Fruit fly (Drosophila melanogaster) whole organism, embryonic: ENCODE data around the gene fz3.

ENCODE experiments used
- Abd-B ChIP-seq: fragments of 200-800 bp; sonication (Bioruptor generic); optimal IDR thresholded peaks from 2 replicates; lab custom pipeline; 2018; ENCODE audit warnings: missing biosample characterization, mild to moderate bottlenecking, missing genetic modification characterization, moderate library complexity
- B-H1 ChIP-seq: fragments of 200-800 bp; sonication (Bioruptor generic); IDR thresholded peaks from 3 replicates; pipeline ENCODE4 v1.3.6; 2022; ENCODE audit warnings: missing biosample characterization, missing genetic modification characterization
- CG10267 ChIP-seq: fragments of 200-800 bp; sonication (Bioruptor generic); optimal IDR thresholded peaks from 2 replicates; lab custom pipeline; 2018; ENCODE audit warnings: missing biosample characterization, mild to moderate bottlenecking, missing genetic modification characterization, moderate library complexity
- CG12236 ChIP-seq: fragments of 200-800 bp; sonication (Bioruptor generic); optimal IDR thresholded peaks from 2 replicates; lab custom pipeline; 2016; ENCODE audit warnings: missing biosample characterization, missing genetic modification characterization
- CG13424 ChIP-seq: fragments of 200-800 bp; sonication (Bioruptor generic); optimal IDR thresholded peaks from 2 replicates; lab custom pipeline; 2019; ENCODE audit warnings: missing biosample characterization, mild to moderate bottlenecking, missing genetic modification characterization, moderate library complexity
- CG14710 ChIP-seq: fragments of 200-800 bp; sonication (Bioruptor generic); optimal IDR thresholded peaks from 3 replicates; lab custom pipeline; 2019; ENCODE audit warnings: missing biosample characterization, mild to moderate bottlenecking, missing genetic modification characterization, moderate library complexity
- CG15073 ChIP-seq: fragments of 200-800 bp; sonication (Bioruptor generic); optimal IDR thresholded peaks from 2 replicates; lab custom pipeline; 2016; ENCODE audit warnings: missing biosample characterization, missing genetic modification characterization
- CG15601 ChIP-seq: fragments of 200-800 bp; sonication (Bioruptor generic); optimal IDR thresholded peaks from 3 replicates; lab custom pipeline; 2019; ENCODE audit warnings: missing biosample characterization, mild to moderate bottlenecking, missing genetic modification characterization, moderate library complexity
- CG18476 ChIP-seq: fragments of 200-800 bp; sonication (Bioruptor generic); optimal IDR thresholded peaks from 2 replicates; lab custom pipeline; 2016; ENCODE audit warnings: missing biosample characterization, mild to moderate bottlenecking, missing genetic modification characterization
- CG31388 ChIP-seq: fragments of 200-800 bp; sonication (Bioruptor generic); optimal IDR thresholded peaks from 2 replicates; lab custom pipeline; 2016; ENCODE audit warnings: missing biosample characterization, missing genetic modification characterization
- CG3281 ChIP-seq: fragments of 200-800 bp; sonication (Bioruptor generic); optimal IDR thresholded peaks from 3 replicates; lab custom pipeline; 2017; ENCODE audit warnings: missing biosample characterization, mild to moderate bottlenecking, missing genetic modification characterization
- CG4854 ChIP-seq: fragments of 200-800 bp; sonication (Bioruptor generic); optimal IDR thresholded peaks from 2 replicates; lab custom pipeline; 2016; ENCODE audit warnings: missing biosample characterization, missing genetic modification characterization, inconsistent platforms
- CG6272 ChIP-seq: fragments of 200-800 bp; sonication (Bioruptor generic); IDR thresholded peaks from 2 replicates; pipeline ENCODE4 v1.3.6; 2022; ENCODE audit warnings: missing biosample characterization, missing genetic modification characterization
- CG6791 ChIP-seq: fragments of 200-800 bp; sonication (Bioruptor generic); IDR thresholded peaks from 3 replicates; pipeline ENCODE4 v1.3.6; 2022; ENCODE audit warnings: missing biosample characterization, missing genetic modification characterization; ENCODE audit not compliant: partially characterized antibody
- CG7357 ChIP-seq: fragments of 200-800 bp; sonication (Bioruptor generic); IDR thresholded peaks from 3 replicates; pipeline ENCODE4 v1.3.6; 2022; ENCODE audit warnings: missing biosample characterization, missing genetic modification characterization
- CG8359 ChIP-seq: fragments of 200-800 bp; sonication (Bioruptor generic); optimal IDR thresholded peaks from 2 replicates; lab custom pipeline; 2017; ENCODE audit warnings: missing biosample characterization, mild to moderate bottlenecking, missing genetic modification characterization, borderline replicate concordance
- CG9437 ChIP-seq: fragments of 200-800 bp; sonication (Bioruptor generic); optimal IDR thresholded peaks from 2 replicates; lab custom pipeline; 2018; ENCODE audit warnings: missing biosample characterization, mild to moderate bottlenecking, missing genetic modification characterization
- Chrac-16 ChIP-seq: fragments of 200-800 bp; sonication (Bioruptor generic); optimal IDR thresholded peaks from 3 replicates; lab custom pipeline; 2016; ENCODE audit warnings: missing biosample characterization, missing genetic modification characterization
- Dll ChIP-seq: fragments of 200-800 bp; sonication (Bioruptor generic); IDR thresholded peaks from 4 replicates; pipeline ENCODE4 v1.3.6; 2022; ENCODE audit warnings: missing biosample characterization, missing genetic modification characterization; ENCODE audit not compliant: partially characterized antibody
- Elba2 ChIP-seq: fragments of 200-800 bp; sonication (Bioruptor generic); optimal IDR thresholded peaks from 3 replicates; lab custom pipeline; 2016; ENCODE audit warnings: missing biosample characterization, missing genetic modification characterization
- MTF-1 ChIP-seq: fragments of 200-800 bp; sonication (Bioruptor generic); optimal IDR thresholded peaks from 2 replicates; lab custom pipeline; 2018; ENCODE audit warnings: missing biosample characterization, mild to moderate bottlenecking, missing genetic modification characterization, borderline replicate concordance
- Mad ChIP-seq: fragments of 200-800 bp; sonication (Bioruptor generic); optimal IDR thresholded peaks from 2 replicates; lab custom pipeline; 2016; ENCODE audit warnings: missing biosample characterization, missing genetic modification characterization
- NC2α ChIP-seq: fragments of 200-800 bp; sonication (Bioruptor generic); optimal IDR thresholded peaks from 2 replicates; lab custom pipeline; 2016; ENCODE audit warnings: missing biosample characterization, missing genetic modification characterization
- Neu2 ChIP-seq: fragments of 200-800 bp; sonication (Bioruptor generic); optimal IDR thresholded peaks from 3 replicates; lab custom pipeline; 2016; ENCODE audit warnings: missing biosample characterization, missing genetic modification characterization, borderline replicate concordance
- Oli ChIP-seq: fragments of 200-800 bp; sonication (Bioruptor generic); optimal IDR thresholded peaks from 2 replicates; lab custom pipeline; 2018; ENCODE audit warnings: missing biosample characterization, mild to moderate bottlenecking, missing genetic modification characterization, moderate library complexity
- Pdp1 ChIP-seq, 2 experiments: fragments of 200-800 bp; sonication (Bioruptor generic); optimal IDR thresholded peaks; 3 replicates each; lab custom pipeline; 2016; ENCODE audit warnings: missing biosample characterization in 2 of 2, missing genetic modification characterization in 2 of 2, mild to moderate bottlenecking in 1 of 2, moderate library complexity in 1 of 2
- Rx ChIP-seq: fragments of 200-800 bp; sonication (Bioruptor generic); IDR thresholded peaks from 2 replicates; pipeline ENCODE4 v1.3.6; 2022; ENCODE audit warnings: missing biosample characterization, missing genetic modification characterization
- Usf ChIP-seq: fragments of 200-800 bp; sonication (Bioruptor generic); optimal IDR thresholded peaks from 2 replicates; lab custom pipeline; 2017; ENCODE audit warnings: missing genotype, missing biosample characterization, missing genetic modification characterization
- al ChIP-seq: fragments of 200-800 bp; sonication (Bioruptor generic); IDR thresholded peaks from 2 replicates; pipeline ENCODE4 v1.3.6; 2022; ENCODE audit warnings: missing biosample characterization, missing genetic modification characterization
- az2 ChIP-seq: fragments of 200-800 bp; sonication (Bioruptor generic); optimal IDR thresholded peaks from 3 replicates; lab custom pipeline; 2016; ENCODE audit warnings: missing biosample characterization, missing genetic modification characterization
- cg ChIP-seq: fragments of 200-800 bp; sonication (Bioruptor generic); optimal IDR thresholded peaks from 3 replicates; lab custom pipeline; 2019; ENCODE audit warnings: missing biosample characterization, mild to moderate bottlenecking, missing genetic modification characterization, moderate library complexity
- crol ChIP-seq: fragments of 200-800 bp; sonication (Bioruptor generic); IDR thresholded peaks from 2 replicates; pipeline ENCODE4 v1.3.6; 2022; ENCODE audit warnings: missing biosample characterization, missing genetic modification characterization
- cwo ChIP-seq: fragments of 200-800 bp; sonication (Bioruptor generic); optimal IDR thresholded peaks from 3 replicates; lab custom pipeline; 2017; ENCODE audit warnings: missing biosample characterization, missing genetic modification characterization, mild to moderate bottlenecking, moderate library complexity, missing genetic modification reagents
- dimm ChIP-seq: fragments of 200-800 bp; sonication (Bioruptor generic); IDR thresholded peaks from 2 replicates; pipeline ENCODE4 v1.3.6; 2022; ENCODE audit warnings: missing biosample characterization, missing genetic modification characterization
- disco-r ChIP-seq: fragments of 200-800 bp; sonication (Bioruptor generic); optimal IDR thresholded peaks from 2 replicates; lab custom pipeline; 2016; ENCODE audit warnings: missing biosample characterization, missing genetic modification characterization
- klu ChIP-seq: fragments of 200-800 bp; sonication (Bioruptor generic); IDR thresholded peaks from 2 replicates; pipeline ENCODE4 v1.3.6; 2022; ENCODE audit warnings: missing biosample characterization, missing genetic modification characterization
- org-1 ChIP-seq: fragments of 200-800 bp; sonication (Bioruptor generic); optimal IDR thresholded peaks from 2 replicates; lab custom pipeline; 2017; ENCODE audit warnings: missing biosample characterization, missing genetic modification characterization
- pan ChIP-seq, 4 experiments: fragments of >200 bp in 3 of 4; fragments of 200-800 bp in 1 of 4; sonication (Bioruptor generic) in 1 of 4; optimal IDR thresholded peaks in 3 of 4; IDR thresholded peaks in 1 of 4; 2 replicates each; pipeline versions ENCODE4 v1.3.6 to Lab custom; 2017 to 2022; ENCODE audit warnings: missing biosample characterization in 2 of 4, missing genetic modification characterization in 2 of 4, mixed read lengths in 1 of 4
- pho ChIP-seq: fragments of 200-800 bp; sonication (Bioruptor generic); optimal IDR thresholded peaks from 2 replicates; lab custom pipeline; 2016; ENCODE audit warnings: missing biosample characterization, missing genetic modification characterization
- repo ChIP-seq: fragments of 200-800 bp; sonication (Bioruptor generic); optimal IDR thresholded peaks from 2 replicates; lab custom pipeline; 2016; ENCODE audit warnings: missing biosample characterization, missing genetic modification characterization
- scrt ChIP-seq: fragments of 200-800 bp; sonication (Bioruptor generic); optimal IDR thresholded peaks from 2 replicates; lab custom pipeline; 2018; ENCODE audit warnings: missing biosample characterization, mild to moderate bottlenecking, missing genetic modification characterization, moderate library complexity
- sqz ChIP-seq: fragments of 200-800 bp; sonication (Bioruptor generic); optimal IDR thresholded peaks from 3 replicates; lab custom pipeline; 2018; ENCODE audit warnings: missing biosample characterization, mild to moderate bottlenecking, missing genetic modification characterization
- sr ChIP-seq: fragments of 200-800 bp; sonication (Bioruptor generic); IDR thresholded peaks from 3 replicates; pipeline ENCODE4 v1.3.6; 2022; ENCODE audit warnings: missing biosample characterization, missing genetic modification characterization
- tgo ChIP-seq: fragments of 200-800 bp; sonication (Bioruptor generic); IDR thresholded peaks from 3 replicates; pipeline ENCODE4 v1.3.6; 2022; ENCODE audit warnings: missing biosample characterization, missing genetic modification characterization
- tio ChIP-seq: fragments of 200-800 bp; sonication (Bioruptor generic); optimal IDR thresholded peaks from 2 replicates; lab custom pipeline; 2017; ENCODE audit warnings: missing biosample characterization, missing genetic modification characterization, inconsistent platforms
- tna ChIP-seq: fragments of 200-800 bp; sonication (Bioruptor generic); IDR thresholded peaks from 2 replicates; pipeline ENCODE4 v1.3.6; 2022; ENCODE audit warnings: missing biosample characterization, missing genetic modification characterization; ENCODE audit not compliant: partially characterized antibody
- toy ChIP-seq: fragments of 200-800 bp; sonication (Bioruptor generic); IDR thresholded peaks from 2 replicates; pipeline ENCODE4 v1.3.6; 2022; ENCODE audit warnings: missing biosample characterization, missing genetic modification characterization
- trh ChIP-seq: fragments of 200-800 bp; sonication (Bioruptor generic); optimal IDR thresholded peaks from 2 replicates; lab custom pipeline; 2016; ENCODE audit warnings: missing biosample characterization, missing genetic modification characterization
- tup ChIP-seq: fragments of 200-800 bp; sonication (Bioruptor generic); optimal IDR thresholded peaks from 2 replicates; lab custom pipeline; 2016; ENCODE audit warnings: missing biosample characterization, mild to moderate bottlenecking, missing genetic modification characterization, moderate library complexity
- wdn ChIP-seq: fragments of 200-800 bp; sonication (Bioruptor generic); IDR thresholded peaks from 2 replicates; pipeline ENCODE4 v1.3.6; 2022; ENCODE audit warnings: missing biosample characterization, missing genetic modification characterization

fz3 gene

dm6 chrX:796397-796989 is 26.7 kb downstream of the fz3 start (continued):
- TF ChIP-seq Usf (GFP tag; lab: Kevin White, UChicago): no peak
- TF ChIP-seq sr: no peak
- no peak for TF ChIP-seq CG18476
- peak; percentile 9 for TF ChIP-seq cwo (GFP tag; lab: Kevin White, UChicago)
- peak; percentile 7 for TF ChIP-seq CG15601 (tag; lab: Kevin White, UChicago)
- no peak for TF ChIP-seq disco-r (GFP tag; lab: Kevin White, UChicago)
- no peak for TF ChIP-seq sqz (GFP tag; lab: Kevin White, UChicago)
- peak; percentile 26 for TF ChIP-seq CG10267
- no peak for TF ChIP-seq B-H1
- TF ChIP-seq CG6272 (GFP tag; lab: Robert Waterston, UW): 0 out of 2 replicates have a peak, but pooled peaks have one; percentile 31
- TF ChIP-seq Neu2 (GFP tag; lab: Kevin White, UChicago): no peak
- no peak for TF ChIP-seq CG12236 (GFP tag; lab: Kevin White, UChicago)
- peak; percentile 25 for TF ChIP-seq Mad (GFP tag; lab: Kevin White, UChicago)
- no peak for TF ChIP-seq Oli (tag; lab: Kevin White, UChicago)
- TF ChIP-seq tna (GFP tag; lab: Robert Waterston, UW): peak; percentile 80
- TF ChIP-seq tio (GFP tag; lab: Kevin White, UChicago): no peak
- TF ChIP-seq CG13424 (tag; lab: Kevin White, UChicago): no peak
- peak; percentile 99 for TF ChIP-seq Elba2 (GFP tag; lab: Kevin White, UChicago)
- TF ChIP-seq CG9437 (GFP tag; lab: Kevin White, UChicago): no peak
- TF ChIP-seq wdn (GFP tag; lab: Robert Waterston, UW): no peak
- TF ChIP-seq CG6791 (GFP tag; lab: Robert Waterston, UW): peak; percentile 98
- TF ChIP-seq pho (GFP tag; lab: Kevin White, UChicago): peak; percentile 31
- no peak for TF ChIP-seq CG31388 (GFP tag; lab: Kevin White, UChicago)
- TF ChIP-seq CG3281 (GFP tag; lab: Kevin White, UChicago): peak; percentile 15
- TF ChIP-seq CG7357 (GFP tag; lab: Robert Waterston, UW): no peak
- TF ChIP-seq cg: no peak
- TF ChIP-seq org-1 (GFP tag; lab: Kevin White, UChicago): no peak
- no peak for TF ChIP-seq tup (GFP tag; lab: Kevin White, UChicago)
- peak; percentile 10 for TF ChIP-seq Abd-B (GFP tag; lab: Kevin White, UChicago)
- no peak for TF ChIP-seq klu (GFP tag; lab: Robert Waterston, UW)
- TF ChIP-seq repo (GFP tag; lab: Kevin White, UChicago): no peak
- no peak for TF ChIP-seq dimm (GFP tag; lab: Robert Waterston, UW)
- no peak for TF ChIP-seq trh (GFP tag; lab: Kevin White, UChicago)
- TF ChIP-seq Chrac-16 (GFP tag; lab: Kevin White, UChicago): no peak
- TF ChIP-seq Pdp1 (GFP tag; optimal IDR thresholded peaks at IDR 0.05; lab: Kevin White, UChicago): peak in 1 of 2 experiments; percentile 90
- TF ChIP-seq Rx (GFP tag; lab: Robert Waterston, UW): no peak
- TF ChIP-seq CG14710 (tag; lab: Kevin White, UChicago): peak; percentile 60
- TF ChIP-seq MTF-1: no peak
- TF ChIP-seq CG15073 (GFP tag; lab: Kevin White, UChicago): no peak
- peak; percentile 99 for TF ChIP-seq Dll (GFP tag; lab: Robert Waterston, UW)
- TF ChIP-seq tgo (GFP tag; lab: Robert Waterston, UW): no peak
- no peak for TF ChIP-seq scrt (GFP tag; lab: Kevin White, UChicago)
- TF ChIP-seq pan (optimal IDR thresholded peaks at IDR 0.05; lab: Kevin White, UChicago): no peak
- no peak for TF ChIP-seq pan (GFP tag; optimal IDR thresholded peaks at IDR 0.05 in 1 of 2, IDR thresholded peaks at IDR 0.05 in 1 of 2)
- TF ChIP-seq CG8359 (GFP tag; lab: Kevin White, UChicago): no peak
- TF ChIP-seq al (GFP tag; lab: Robert Waterston, UW): no peak
- no peak for TF ChIP-seq NC2α (GFP tag; lab: Kevin White, UChicago)
- TF ChIP-seq CG4854: no peak
- TF ChIP-seq toy (GFP tag; lab: Robert Waterston, UW): no peak
- no peak for TF ChIP-seq az2 (GFP tag; lab: Kevin White, UChicago)
- TF ChIP-seq crol: no peak
